Worm (Caenorhabditis elegans): ENCODE measurements around the gene abu-7.

- TF ChIP-seq lin-39 (tag; optimal IDR thresholded peaks at IDR 0.05) (no peak), nhr-11 (tag; optimal IDR thresholded peaks at IDR 0.05) (no peak), lin-15B (tag; optimal IDR thresholded peaks at IDR 0.05) (no peak), elt-2 (tag; optimal IDR thresholded peaks at IDR 0.05) (no peak), nhr-76 (tag; optimal IDR thresholded peaks at IDR 0.05) (no peak), nhr-43 (tag; optimal IDR thresholded peaks at IDR 0.05; ENCODE audit: poor library complexity, severe bottlenecking) (no peak), snpc-4 (tag; optimal IDR thresholded peaks at IDR 0.05) (no peak), fkh-10 (GFP tag; optimal IDR thresholded peaks at IDR 0.05) (no peak), skn-1 (tag; optimal IDR thresholded peaks at IDR 0.05) (no peak), nhr-23 (tag; optimal IDR thresholded peaks at IDR 0.05) (no peak), egl-5 (tag; optimal IDR thresholded peaks at IDR 0.05) (no peak), nfya-1 (tag; optimal IDR thresholded peaks at IDR 0.05; ENCODE audit: insufficient read depth) (no peak), nhr-77 (tag; optimal IDR thresholded peaks at IDR 0.05) (no peak), ama-1 (optimal IDR thresholded peaks at IDR 0.05) (no peak)
These were observed 37.8 kb downstream of the abu-7 start, which contains the start of gene F14F9.5 for ce11 chrV:5126793-5127192.
